Worm (Caenorhabditis elegans): ENCODE results near the gene tsp-18.

tsp-18 gene

ce11 chrII:5906274-5906673 lies 1.9 kb downstream of the tsp-18 start, which contains the start of gene F59G1.8:
Gene F59G1.8, plus strand, starts transcription at chrII:5906566.
- TF ChIP-seq lsy-2 (tag; optimal IDR thresholded peaks at IDR 0.05) (peak; percentile 46), blmp-1 (tag; optimal IDR thresholded peaks at IDR 0.05) (no peak)

ce11 chrII:5907482-5907881 lies 3.1 kb downstream of the tsp-18 start, which contains the start of gene vps-35:
Gene vps-35, plus strand, starts transcription at chrII:5907816.
- TF ChIP-seq ceh-43 (GFP tag; optimal IDR thresholded peaks at IDR 0.05), result no peak
- no peak for TF ChIP-seq lin-32 (GFP tag; optimal IDR thresholded peaks at IDR 0.05)
- peak; percentile 43 for TF ChIP-seq mep-1 (tag; optimal IDR thresholded peaks at IDR 0.05)
- no peak for TF ChIP-seq cnd-1 (tag; optimal IDR thresholded peaks at IDR 0.05)
- no peak for TF ChIP-seq lsy-2 (tag; optimal IDR thresholded peaks at IDR 0.05)
- no peak for TF ChIP-seq sem-2 (GFP tag; optimal IDR thresholded peaks at IDR 0.05)
- TF ChIP-seq nhr-2 (tag; optimal IDR thresholded peaks at IDR 0.05), result no peak
- TF ChIP-seq ceh-83 (GFP tag; optimal IDR thresholded peaks at IDR 0.05), result no peak
- no peak for TF ChIP-seq ces-1 (GFP tag; optimal IDR thresholded peaks at IDR 0.05)
- no peak for TF ChIP-seq blmp-1 (tag; optimal IDR thresholded peaks at IDR 0.05)
- TF ChIP-seq pha-4 (tag; optimal IDR thresholded peaks at IDR 0.05), result no peak
- no peak for TF ChIP-seq mab-5 (tag; optimal IDR thresholded peaks at IDR 0.05)
- no peak for TF ChIP-seq lin-13 (tag; optimal IDR thresholded peaks at IDR 0.05)
- TF ChIP-seq elt-1 (tag; optimal IDR thresholded peaks at IDR 0.05; ENCODE audit: borderline replicate concordance, insufficient read depth), result no peak
- no peak for TF ChIP-seq unc-39 (tag; optimal IDR thresholded peaks at IDR 0.05)
- TF ChIP-seq zip-8 (tag; optimal IDR thresholded peaks at IDR 0.05), result no peak
- TF ChIP-seq unc-120 (tag; optimal IDR thresholded peaks at IDR 0.05; ENCODE audit: poor library complexity, severe bottlenecking), result peak; percentile 35
- no peak for TF ChIP-seq ham-2 (GFP tag; optimal IDR thresholded peaks at IDR 0.05)
- TF ChIP-seq tbx-8 (GFP tag; optimal IDR thresholded peaks at IDR 0.05), result no peak
- no peak for TF ChIP-seq nhr-28 (tag; optimal IDR thresholded peaks at IDR 0.05)
- TF ChIP-seq snpc-4 (tag; optimal IDR thresholded peaks at IDR 0.05), result no peak
- TF ChIP-seq nhr-76 (tag; optimal IDR thresholded peaks at IDR 0.05), result no peak
- TF ChIP-seq hlh-1 (tag; optimal IDR thresholded peaks at IDR 0.05), result peak; percentile 23
- no peak for TF ChIP-seq nhr-237 (tag; optimal IDR thresholded peaks at IDR 0.05)
- TF ChIP-seq ztf-11 (tag; optimal IDR thresholded peaks at IDR 0.05), result no peak
- peak; percentile 3 for TF ChIP-seq unc-62 (GFP tag; optimal IDR thresholded peaks at IDR 0.05)

- TF ChIP-seq nhr-2 (tag; optimal IDR thresholded peaks at IDR 0.05) (no peak), nhr-28 (tag; optimal IDR thresholded peaks at IDR 0.05) (no peak), ztf-11 (tag; optimal IDR thresholded peaks at IDR 0.05) (no peak), lin-13 (tag; optimal IDR thresholded peaks at IDR 0.05) (no peak), pha-4 (tag; optimal IDR thresholded peaks at IDR 0.05) (no peak), ces-1 (GFP tag; optimal IDR thresholded peaks at IDR 0.05) (no peak), zip-8 (tag; optimal IDR thresholded peaks at IDR 0.05) (no peak), sem-2 (GFP tag; optimal IDR thresholded peaks at IDR 0.05) (no peak), M03D4.4 (tag; optimal IDR thresholded peaks at IDR 0.05) (no peak), flh-1 (GFP tag; optimal IDR thresholded peaks at IDR 0.05) (no peak)
Observed at ce11 chrII:5911274-5911673, 6.9 kb downstream of the tsp-18 start, which contains the start of gene cgt-3. Gene cgt-3, plus strand, starts transcription at chrII:5911324.

- TF ChIP-seq cnd-1 (tag; optimal IDR thresholded peaks at IDR 0.05), result no peak
- no peak for TF ChIP-seq ceh-39 (tag; optimal IDR thresholded peaks at IDR 0.05)
- TF ChIP-seq snpc-4 (tag; optimal IDR thresholded peaks at IDR 0.05), result no peak
- TF ChIP-seq mab-5 (tag; optimal IDR thresholded peaks at IDR 0.05), result no peak
- peak; percentile 15 for TF ChIP-seq unc-120 (tag; optimal IDR thresholded peaks at IDR 0.05; ENCODE audit: poor library complexity, severe bottlenecking)
- no peak for TF ChIP-seq nhr-237 (tag; optimal IDR thresholded peaks at IDR 0.05)
- no peak for TF ChIP-seq nhr-76 (tag; optimal IDR thresholded peaks at IDR 0.05)
Observed at ce11 chrII:5911939-5912523, 7.7 kb downstream of the tsp-18 start.

ce11 chrII:5913897-5914296 lies 9.5 kb downstream of the tsp-18 start:
- no peak for TF ChIP-seq mls-2 (tag; optimal IDR thresholded peaks at IDR 0.05)
- no peak for TF ChIP-seq elt-1 (tag; optimal IDR thresholded peaks at IDR 0.05; ENCODE audit: borderline replicate concordance, insufficient read depth)
- no peak for TF ChIP-seq lin-32 (GFP tag; optimal IDR thresholded peaks at IDR 0.05)
- TF ChIP-seq sem-2 (GFP tag; optimal IDR thresholded peaks at IDR 0.05), result no peak

All from whole organism, mixed stage, embryonic.